Worm (Caenorhabditis elegans): Measurements from ENCODE around the gene F49C5.12.

- TF ChIP-seq hnd-1 (tag; optimal IDR thresholded peaks at IDR 0.05) (no peak), ceh-13 (GFP tag; optimal IDR thresholded peaks at IDR 0.05) (no peak), ama-1 (optimal IDR thresholded peaks at IDR 0.05) (no peak), tbx-37 (GFP tag; conservative IDR thresholded peaks at IDR 0.05) (no peak), ets-7 (tag; optimal IDR thresholded peaks at IDR 0.05) (no peak), scrt-1 (GFP tag; IDR thresholded peaks at IDR 0.05) (no peak), flt-1 (GFP tag; IDR thresholded peaks at IDR 0.05) (no peak), hmbx-1 (tag; optimal IDR thresholded peaks at IDR 0.05) (no peak), ceh-36 (tag; optimal IDR thresholded peaks at IDR 0.05) (no peak), sea-1 (GFP tag; conservative IDR thresholded peaks at IDR 0.05) (no peak), B0310.2 (tag; optimal IDR thresholded peaks at IDR 0.05) (no peak), tra-4 (tag; optimal IDR thresholded peaks at IDR 0.05) (no peak), hmg-4 (GFP tag; optimal IDR thresholded peaks at IDR 0.05) (no peak), aly-1 (tag; optimal IDR thresholded peaks at IDR 0.05) (no peak)
These were observed 32.2 kb downstream of the F49C5.12 start, which contains the start of gene srx-119 for ce11 chrII:12527947-12528346.

All from whole organism, early embryonic.